Worm (Caenorhabditis elegans): ENCODE measurements around the gene F41C3.7.
A peak's percentile ranks its signal among the peaks of the same experiment; 100 is the strongest.

The F41C3.7 gene

ce11 chrII:4706359-4706871 is 23.4 kb upstream of the F41C3.7 start, which contains the start of the genes F10G7.9 and tsn-1 (continued):
- TF ChIP-seq Y53F4B.3 (GFP tag; IDR thresholded peaks at IDR 0.05) (no peak), ceh-91 (GFP tag; IDR thresholded peaks at IDR 0.05) (0 out of 2 replicates have a peak, but pooled peaks have one; percentile 33), sea-2 (GFP tag; IDR thresholded peaks at IDR 0.05) (no peak), attf-6 (GFP tag; IDR thresholded peaks at IDR 0.05) (no peak), xnd-1 (tag; optimal IDR thresholded peaks at IDR 0.05) (peak; percentile 12), ceh-27 (GFP tag; optimal IDR thresholded peaks at IDR 0.05) (no peak), ceh-58 (GFP tag; IDR thresholded peaks at IDR 0.05) (no peak), nhr-179 (tag; optimal IDR thresholded peaks at IDR 0.05) (no peak), lsl-1 (GFP tag; optimal IDR thresholded peaks at IDR 0.05) (peak; percentile 86), mcd-1 (GFP tag; IDR thresholded peaks at IDR 0.05) (peak; percentile 71), ztf-22 (GFP tag; optimal IDR thresholded peaks at IDR 0.05) (no peak), hlh-12 (tag; optimal IDR thresholded peaks at IDR 0.05) (no peak), fkh-3 (tag; optimal IDR thresholded peaks at IDR 0.05) (no peak), ceh-100 (GFP tag; IDR thresholded peaks at IDR 0.05) (peak; percentile 50; the same call in 1 of the 2 replicates), F37B4.10 (GFP tag; IDR thresholded peaks at IDR 0.05) (no peak), gei-17 (GFP tag; optimal IDR thresholded peaks at IDR 0.05) (no peak), F33H1.4 (GFP tag; IDR thresholded peaks at IDR 0.05) (peak; percentile 92), snpc-1.3 (tag; optimal IDR thresholded peaks at IDR 0.05; ENCODE audit: insufficient read depth) (peak; percentile 47), pha-4 (tag; optimal IDR thresholded peaks at IDR 0.05) (no peak), cebp-2 (GFP tag; IDR thresholded peaks at IDR 0.05) (no peak), unc-62 (GFP tag; optimal IDR thresholded peaks at IDR 0.05) (no peak), nhr-90 (tag; optimal IDR thresholded peaks at IDR 0.05) (no peak), egrh-3 (GFP tag; IDR thresholded peaks at IDR 0.05) (no peak), hsf-1 (GFP tag; IDR thresholded peaks at IDR 0.05) (no peak), mxl-1 (tag; optimal IDR thresholded peaks at IDR 0.05) (no peak), nhr-80 (tag; optimal IDR thresholded peaks at IDR 0.05) (peak; percentile 77), Y53G8AR.9 (GFP tag; conservative IDR thresholded peaks at IDR 0.05) (no peak), ztf-3 (GFP tag; optimal IDR thresholded peaks at IDR 0.05) (no peak), let-526 (GFP tag; IDR thresholded peaks at IDR 0.05) (no peak), egl-18 (GFP tag; IDR thresholded peaks at IDR 0.05) (no peak), F39B2.1 (GFP tag; IDR thresholded peaks at IDR 0.05) (no peak), ccch-3 (GFP tag; optimal IDR thresholded peaks at IDR 0.05) (no peak), ZK185.1 (tag; optimal IDR thresholded peaks at IDR 0.05; ENCODE audit: poor library complexity, severe bottlenecking) (peak; percentile 16), ceh-79 (tag; optimal IDR thresholded peaks at IDR 0.05) (no peak), Y67H2A.10 (GFP tag; conservative IDR thresholded peaks at IDR 0.05) (no peak), tbp1 (GFP tag; optimal IDR thresholded peaks at IDR 0.05) (peak; percentile 30), lir-1 (GFP tag; conservative IDR thresholded peaks at IDR 0.05) (no peak), rec-8 (tag; optimal IDR thresholded peaks at IDR 0.05) (no peak), sdz-38 (tag; optimal IDR thresholded peaks at IDR 0.05) (no peak), egl-44 (GFP tag; IDR thresholded peaks at IDR 0.05) (no peak), lin-40 (tag; optimal IDR thresholded peaks at IDR 0.05) (no peak), nhr-27 (tag; optimal IDR thresholded peaks at IDR 0.05) (no peak), B0261.1 (tag; optimal IDR thresholded peaks at IDR 0.05) (no peak), lag-1 (GFP tag; IDR thresholded peaks at IDR 0.05) (no peak), athp-1 (tag; optimal IDR thresholded peaks at IDR 0.05) (no peak), let-607 (tag; optimal IDR thresholded peaks at IDR 0.05) (peak; percentile 98 to 99), aptf-2 (GFP tag; conservative IDR thresholded peaks at IDR 0.05) (no peak), D2030.7 (GFP tag; IDR thresholded peaks at IDR 0.05) (peak; percentile 41; the same call in 1 of the 2 replicates), B0336.3 (GFP tag; IDR thresholded peaks at IDR 0.05) (no peak)

Data from whole organism, young adult.